Fruit fly (Drosophila melanogaster) whole organism, embryonic: ENCODE measurements around the gene ZIPIC.

ENCODE experiments used
- ATbp ChIP-seq: fragments of 200-800 bp; sonication (Bioruptor generic); optimal IDR thresholded peaks from 2 replicates; lab custom pipeline; 2017; ENCODE audit warnings: missing biosample characterization, mild to moderate bottlenecking, missing genetic modification characterization, missing genetic modification reagents
- Atf6 ChIP-seq: fragments of 200-800 bp; sonication (Bioruptor generic); IDR thresholded peaks from 2 replicates; pipeline ENCODE4 v1.3.6; 2022; ENCODE audit warnings: missing biosample characterization, missing genetic modification characterization
- CG10366 ChIP-seq: fragments of 200-800 bp; sonication (Bioruptor generic); IDR thresholded peaks from 2 replicates; pipeline ENCODE4 v1.3.6; 2022; ENCODE audit warnings: missing biosample characterization, missing genetic modification characterization
- CG10959 ChIP-seq: fragments of 200-800 bp; sonication (Bioruptor generic); IDR thresholded peaks from 2 replicates; pipeline ENCODE4 v1.3.6; 2022; ENCODE audit warnings: missing biosample characterization, missing genetic modification characterization
- CG11093 ChIP-seq: fragments of 200-800 bp; sonication (Bioruptor generic); IDR thresholded peaks from 3 replicates; pipeline ENCODE4 v1.3.6; 2022; ENCODE audit warnings: missing biosample characterization, missing genetic modification characterization
- CG11504 ChIP-seq: fragments of 200-800 bp; sonication (Bioruptor generic); optimal IDR thresholded peaks from 3 replicates; lab custom pipeline; 2019; ENCODE audit warnings: missing biosample characterization, mild to moderate bottlenecking, missing genetic modification characterization, moderate library complexity
- CG12659 ChIP-seq: fragments of 200-800 bp; sonication (Bioruptor generic); optimal IDR thresholded peaks from 3 replicates; lab custom pipeline; 2017; ENCODE audit warnings: mild to moderate bottlenecking, missing biosample characterization, missing genetic modification reagents, missing genetic modification characterization
- CG13287 ChIP-seq: fragments of 200-800 bp; sonication (Bioruptor generic); IDR thresholded peaks from 2 replicates; pipeline ENCODE4 v1.3.6; 2022; ENCODE audit warnings: missing biosample characterization, missing genetic modification characterization; ENCODE audit not compliant: partially characterized antibody
- CG13424 ChIP-seq: fragments of 200-800 bp; sonication (Bioruptor generic); optimal IDR thresholded peaks from 2 replicates; lab custom pipeline; 2019; ENCODE audit warnings: missing biosample characterization, mild to moderate bottlenecking, missing genetic modification characterization, moderate library complexity
- CG14014 ChIP-seq: fragments of 200-800 bp; sonication (Bioruptor generic); IDR thresholded peaks from 2 replicates; pipeline ENCODE4 v1.3.6; 2022; ENCODE audit warnings: missing biosample characterization, missing genetic modification characterization
- CG14710 ChIP-seq: fragments of 200-800 bp; sonication (Bioruptor generic); optimal IDR thresholded peaks from 3 replicates; lab custom pipeline; 2019; ENCODE audit warnings: missing biosample characterization, mild to moderate bottlenecking, missing genetic modification characterization, moderate library complexity
- CG17361 ChIP-seq: fragments of 200-800 bp; sonication (Bioruptor generic); IDR thresholded peaks from 3 replicates; pipeline ENCODE4 v1.3.6; 2022; ENCODE audit warnings: missing biosample characterization, missing genetic modification characterization
- CG17829 ChIP-seq: fragments of 200-800 bp; optimal IDR thresholded peaks from 2 replicates; lab custom pipeline; 2019; ENCODE audit warnings: missing biosample characterization, mild to moderate bottlenecking, missing genetic modification characterization, moderate library complexity
- CG18262 ChIP-seq: fragments of 200-800 bp; optimal IDR thresholded peaks from 3 replicates; lab custom pipeline; 2019; ENCODE audit warnings: missing biosample characterization, mild to moderate bottlenecking, missing genetic modification characterization, moderate library complexity
- CG31441 ChIP-seq: fragments of 200-800 bp; sonication (Bioruptor generic); IDR thresholded peaks from 2 replicates; pipeline ENCODE4 v1.3.6; 2022; ENCODE audit warnings: missing biosample characterization, missing genetic modification characterization
- CG4424 ChIP-seq: fragments of 200-800 bp; sonication (Bioruptor generic); optimal IDR thresholded peaks from 3 replicates; lab custom pipeline; 2016; ENCODE audit warnings: missing biosample characterization, missing genetic modification characterization
- CG4730 ChIP-seq: fragments of 200-800 bp; sonication (Bioruptor generic); IDR thresholded peaks from 2 replicates; pipeline ENCODE4 v1.3.6; 2022; ENCODE audit warnings: missing biosample characterization, missing genetic modification characterization
- CG7745 ChIP-seq: fragments of 200-800 bp; sonication (Bioruptor generic); optimal IDR thresholded peaks from 2 replicates; lab custom pipeline; 2018; ENCODE audit warnings: missing biosample characterization, mild to moderate bottlenecking, missing genetic modification characterization, moderate library complexity
- CG9215 ChIP-seq: fragments of 200-800 bp; sonication (Bioruptor generic); IDR thresholded peaks from 2 replicates; pipeline ENCODE4 v1.3.6; 2022; ENCODE audit warnings: missing biosample characterization, missing genetic modification characterization
- D ChIP-seq, 2 experiments: fragments of 200-800 bp in 1 of 2; fragments of >200 bp in 1 of 2; sonication (Bioruptor generic) in 1 of 2; optimal IDR thresholded peaks; 2 replicates in 1 of 2; 3 replicates in 1 of 2; lab custom pipeline; 2017; ENCODE audit warnings: mild to moderate bottlenecking in 1 of 2, missing biosample characterization in 1 of 2, missing genetic modification characterization in 1 of 2, missing genetic modification reagents in 1 of 2
- Deaf1 ChIP-seq: fragments of 200-800 bp; optimal IDR thresholded peaks from 3 replicates; lab custom pipeline; 2019; ENCODE audit warnings: missing biosample characterization, mild to moderate bottlenecking, missing genetic modification characterization, moderate library complexity
- Dek ChIP-seq: fragments of 200-800 bp; sonication (Bioruptor generic); optimal IDR thresholded peaks from 3 replicates; lab custom pipeline; 2019; ENCODE audit warnings: missing biosample characterization, mild to moderate bottlenecking, missing genetic modification characterization, moderate library complexity
- Dfd ChIP-seq, 2 experiments: fragments of >200 bp; optimal IDR thresholded peaks; 2 replicates each; lab custom pipeline; 2017; ENCODE audit warnings: missing biosample characterization in 2 of 2, missing genetic modification characterization in 2 of 2
- Drgx ChIP-seq: fragments of 200-800 bp; sonication (Bioruptor generic); IDR thresholded peaks from 2 replicates; pipeline ENCODE4 v1.3.6; 2022; ENCODE audit warnings: missing biosample characterization, missing genetic modification characterization
- HLH3B ChIP-seq: fragments of 200-800 bp; sonication (Bioruptor generic); IDR thresholded peaks from 2 replicates; pipeline ENCODE4 v1.3.6; 2022; ENCODE audit warnings: missing biosample characterization, missing genetic modification characterization
- Hr51 ChIP-seq, 2 experiments: fragments of 200-800 bp; sonication (Bioruptor generic); optimal IDR thresholded peaks; 2 replicates in 1 of 2; 3 replicates in 1 of 2; lab custom pipeline; 2016 to 2018; ENCODE audit warnings: missing biosample characterization in 2 of 2, missing genetic modification characterization in 2 of 2, mild to moderate bottlenecking in 1 of 2, moderate library complexity in 1 of 2
- NK7.1 ChIP-seq: fragments of 200-800 bp; sonication (Bioruptor generic); optimal IDR thresholded peaks from 3 replicates; lab custom pipeline; 2016; ENCODE audit warnings: missing biosample characterization, missing genetic modification characterization
- Ssrp ChIP-seq: fragments of 200-800 bp; sonication (Bioruptor generic); optimal IDR thresholded peaks from 2 replicates; lab custom pipeline; 2018; ENCODE audit warnings: missing biosample characterization, mild to moderate bottlenecking, missing genetic modification characterization, moderate library complexity
- Xbp1 ChIP-seq: fragments of 200-800 bp; sonication (Bioruptor generic); optimal IDR thresholded peaks from 3 replicates; lab custom pipeline; 2016; ENCODE audit warnings: missing biosample characterization, mild to moderate bottlenecking, missing genetic modification characterization
- Xrp1 ChIP-seq: fragments of 200-800 bp; sonication (Bioruptor generic); IDR thresholded peaks from 2 replicates; pipeline ENCODE4 v1.3.6; 2022; ENCODE audit warnings: missing biosample characterization, missing genetic modification characterization
- ap ChIP-seq: fragments of 200-800 bp; sonication (Bioruptor generic); IDR thresholded peaks from 2 replicates; pipeline ENCODE4 v1.3.6; 2022; ENCODE audit warnings: missing biosample characterization, missing genetic modification characterization
- ara ChIP-seq: fragments of 200-800 bp; sonication (Bioruptor generic); IDR thresholded peaks from 2 replicates; pipeline ENCODE4 v1.3.6; 2022; ENCODE audit warnings: missing biosample characterization, missing genetic modification characterization
- az2 ChIP-seq: fragments of 200-800 bp; sonication (Bioruptor generic); optimal IDR thresholded peaks from 3 replicates; lab custom pipeline; 2016; ENCODE audit warnings: missing biosample characterization, missing genetic modification characterization
- cwo ChIP-seq: fragments of 200-800 bp; sonication (Bioruptor generic); optimal IDR thresholded peaks from 3 replicates; lab custom pipeline; 2017; ENCODE audit warnings: missing biosample characterization, missing genetic modification characterization, mild to moderate bottlenecking, moderate library complexity, missing genetic modification reagents
- dmrt11E ChIP-seq: fragments of 200-800 bp; sonication (Bioruptor generic); optimal IDR thresholded peaks from 3 replicates; lab custom pipeline; 2018; ENCODE audit warnings: missing biosample characterization, mild to moderate bottlenecking, missing genetic modification characterization, moderate library complexity
- dysf ChIP-seq: fragments of 200-800 bp; sonication (Bioruptor generic); IDR thresholded peaks from 3 replicates; pipeline ENCODE4 v1.3.6; 2022; ENCODE audit warnings: missing biosample characterization, missing genetic modification characterization
- en ChIP-seq: fragments of 200-800 bp; sonication (Bioruptor generic); optimal IDR thresholded peaks from 2 replicates; lab custom pipeline; 2016; ENCODE audit warnings: missing biosample characterization, missing genetic modification characterization
- fd96Cb ChIP-seq: fragments of 200-800 bp; sonication (Bioruptor generic); optimal IDR thresholded peaks from 2 replicates; lab custom pipeline; 2018; ENCODE audit warnings: missing biosample characterization, mild to moderate bottlenecking, missing genetic modification characterization, moderate library complexity
- grau ChIP-seq: fragments of 200-800 bp; optimal IDR thresholded peaks from 3 replicates; lab custom pipeline; 2019; ENCODE audit warnings: missing biosample characterization, mild to moderate bottlenecking, missing genetic modification characterization, moderate library complexity
- gsb-n ChIP-seq: fragments of 200-800 bp; sonication (Bioruptor generic); optimal IDR thresholded peaks from 3 replicates; lab custom pipeline; 2018; ENCODE audit warnings: missing biosample characterization, mild to moderate bottlenecking, missing genetic modification characterization
- jigr1 ChIP-seq: fragments of 200-800 bp; sonication (Bioruptor generic); IDR thresholded peaks from 3 replicates; pipeline ENCODE4 v1.3.6; 2022; ENCODE audit warnings: missing biosample characterization, missing genetic modification characterization
- lab ChIP-seq: fragments of 200-800 bp; sonication (Bioruptor generic); optimal IDR thresholded peaks from 3 replicates; lab custom pipeline; 2017; ENCODE audit warnings: missing biosample characterization, missing genetic modification characterization, mild to moderate bottlenecking, moderate library complexity, missing genetic modification reagents
- lmd ChIP-seq: fragments of 200-800 bp; sonication (Bioruptor generic); IDR thresholded peaks from 2 replicates; pipeline ENCODE4 v1.3.6; 2022; ENCODE audit warnings: missing biosample characterization, missing genetic modification characterization
- p53 ChIP-seq: fragments of 200-800 bp; sonication (Bioruptor generic); optimal IDR thresholded peaks from 2 replicates; lab custom pipeline; 2016; ENCODE audit warnings: missing biosample characterization, missing genetic modification characterization
- phol ChIP-seq: fragments of 200-800 bp; sonication (Bioruptor generic); optimal IDR thresholded peaks from 3 replicates; lab custom pipeline; 2018; ENCODE audit warnings: missing biosample characterization, mild to moderate bottlenecking, missing genetic modification characterization, moderate library complexity
- ro ChIP-seq: fragments of 200-800 bp; sonication (Bioruptor generic); IDR thresholded peaks from 2 replicates; pipeline ENCODE4 v1.3.6; 2022; ENCODE audit warnings: missing biosample characterization, missing genetic modification characterization
- trem ChIP-seq: fragments of 200-800 bp; optimal IDR thresholded peaks from 3 replicates; lab custom pipeline; 2019; ENCODE audit warnings: missing biosample characterization, mild to moderate bottlenecking, missing genetic modification characterization, moderate library complexity
- unpg ChIP-seq: fragments of 200-800 bp; sonication (Bioruptor generic); optimal IDR thresholded peaks from 3 replicates; lab custom pipeline; 2018; ENCODE audit warnings: missing biosample characterization, mild to moderate bottlenecking, missing genetic modification characterization, moderate library complexity
- zf30C ChIP-seq: fragments of 200-800 bp; sonication (Bioruptor generic); optimal IDR thresholded peaks from 3 replicates; lab custom pipeline; 2018; ENCODE audit warnings: missing biosample characterization, mild to moderate bottlenecking, missing genetic modification characterization

ZIPIC gene

dm6 chr3R:30021009-30021408 is 15.7 kb downstream of the ZIPIC start:
- TF ChIP-seq Dfd (GFP tag; optimal IDR thresholded peaks at IDR 0.05; lab: Kevin White, UChicago) (no peak), CG7745 (tag; lab: Kevin White, UChicago) (no peak), CG9215 (GFP tag; lab: Robert Waterston, UW) (no peak), NK7.1 (no peak), CG10366 (GFP tag; lab: Robert Waterston, UW) (peak; percentile 16; the same call in 1 of the 2 replicates), p53 (GFP tag; lab: Kevin White, UChicago) (no peak), CG13287 (GFP tag; lab: Robert Waterston, UW) (no peak), fd96Cb (tag; lab: Kevin White, UChicago) (peak; percentile 43), unpg (GFP tag; lab: Kevin White, UChicago) (peak; percentile 33), Drgx (GFP tag; lab: Robert Waterston, UW) (peak; percentile 65), CG17361 (GFP tag; lab: Robert Waterston, UW) (0 out of 3 replicates have a peak, but pooled peaks have one; percentile 16), Xrp1 (GFP tag; lab: Robert Waterston, UW) (peak; percentile 48; the same call in 1 of the 2 replicates), Ssrp (tag; lab: Kevin White, UChicago) (peak; percentile 40), ara (peak; percentile 39; the same call in 1 of the 2 replicates), Deaf1 (no peak), Dek (tag; lab: Kevin White, UChicago) (peak; percentile 8), CG11093 (GFP tag; lab: Robert Waterston, UW) (no peak), grau (tag; lab: Kevin White, UChicago) (peak; percentile 23), CG14014 (GFP tag; lab: Robert Waterston, UW) (0 out of 2 replicates have a peak, but pooled peaks have one; percentile 27), en (no peak), az2 (peak; percentile 3), D (optimal IDR thresholded peaks at IDR 0.05; lab: Kevin White, UChicago) (no peak), D (GFP tag; optimal IDR thresholded peaks at IDR 0.05; lab: Kevin White, UChicago) (peak; percentile 17), lab (GFP tag; lab: Kevin White, UChicago) (peak; percentile 13), Atf6 (GFP tag; lab: Robert Waterston, UW) (peak; percentile 24; the same call in 1 of the 2 replicates), dmrt11E (tag; lab: Kevin White, UChicago) (peak; percentile 1), HLH3B (GFP tag; lab: Robert Waterston, UW) (0 out of 2 replicates have a peak, but pooled peaks have one; percentile 8), CG4424 (GFP tag; lab: Kevin White, UChicago) (peak; percentile 29), Xbp1 (peak; percentile 29), trem (tag; lab: Kevin White, UChicago) (no peak), CG18262 (tag; lab: Kevin White, UChicago) (peak; percentile 32), CG4730 (GFP tag; lab: Robert Waterston, UW) (0 out of 2 replicates have a peak, but pooled peaks have one; percentile 27), phol (tag; lab: Kevin White, UChicago) (peak; percentile 30), ap (GFP tag; lab: Robert Waterston, UW) (0 out of 2 replicates have a peak, but pooled peaks have one; percentile 8), cwo (GFP tag; lab: Kevin White, UChicago) (peak; percentile 8), CG12659 (GFP tag; lab: Kevin White, UChicago) (no peak), CG11504 (tag; lab: Kevin White, UChicago) (peak; percentile 53), CG14710 (tag; lab: Kevin White, UChicago) (peak; percentile 2), lmd (peak; percentile 30; the same call in 1 of the 2 replicates), CG10959 (GFP tag; lab: Robert Waterston, UW) (no peak), ATbp (GFP tag; lab: Kevin White, UChicago) (peak; percentile 45), jigr1 (GFP tag; lab: Robert Waterston, UW) (0 out of 3 replicates have a peak, but pooled peaks have one; percentile 21), Hr51 (GFP tag; optimal IDR thresholded peaks at IDR 0.05; lab: Kevin White, UChicago) (peak in 1 of 2 experiments; percentile 50), dysf (GFP tag; lab: Robert Waterston, UW) (peak; percentile 59; the same call in 1 of the 3 replicates), ro (GFP tag; lab: Robert Waterston, UW) (no peak), zf30C (peak; percentile 33), CG13424 (peak; percentile 16), CG17829 (tag; lab: Kevin White, UChicago) (peak; percentile 18), gsb-n (tag; lab: Kevin White, UChicago) (no peak), CG31441 (GFP tag; lab: Robert Waterston, UW) (peak; percentile 24; the same call in 1 of the 2 replicates)
